Worm (Caenorhabditis elegans): ENCODE data around the gene egl-23.
A peak's percentile ranks its signal among the peaks of the same experiment; 100 is the strongest.

Gene egl-23

ce11 chrIV:14033752-14034570 is 45.1 kb downstream of the egl-23 start (continued):
- TF ChIP-seq snpc-1.1 (tag; optimal IDR thresholded peaks at IDR 0.05; ENCODE audit: insufficient read depth), result no peak
- TF ChIP-seq ztf-3 (GFP tag; optimal IDR thresholded peaks at IDR 0.05), result no peak
- peak; percentile 34 for TF ChIP-seq nhr-179 (tag; optimal IDR thresholded peaks at IDR 0.05)
- no peak; the same call in 1 of the 2 replicates for TF ChIP-seq cebp-2 (GFP tag; IDR thresholded peaks at IDR 0.05)
- no peak for TF ChIP-seq Y79H2A.3 (GFP tag; conservative IDR thresholded peaks at IDR 0.05)
- peak; percentile 86 for TF ChIP-seq gei-17 (GFP tag; optimal IDR thresholded peaks at IDR 0.05)
- TF ChIP-seq ztf-6 (GFP tag; IDR thresholded peaks at IDR 0.05), result no peak; the same call in 1 of the 2 replicates
- peak; percentile 41 for TF ChIP-seq F10E7.11 (tag; optimal IDR thresholded peaks at IDR 0.05)
- peak; percentile 54; the same call in 1 of the 2 replicates for TF ChIP-seq K11D2.4 (GFP tag; IDR thresholded peaks at IDR 0.05)
- TF ChIP-seq aptf-2 (GFP tag; conservative IDR thresholded peaks at IDR 0.05), result no peak
- TF ChIP-seq ZK185.1 (tag; optimal IDR thresholded peaks at IDR 0.05; ENCODE audit: poor library complexity, severe bottlenecking), result peak; percentile 76
- TF ChIP-seq lag-1 (GFP tag; IDR thresholded peaks at IDR 0.05), result no peak
- no peak for TF ChIP-seq let-607 (tag; optimal IDR thresholded peaks at IDR 0.05)
- TF ChIP-seq die-1 (tag; optimal IDR thresholded peaks at IDR 0.05), result peak; percentile 37
- no peak for TF ChIP-seq pha-4 (tag; optimal IDR thresholded peaks at IDR 0.05)
- peak; percentile 43 for TF ChIP-seq lin-40 (tag; optimal IDR thresholded peaks at IDR 0.05)
- no peak for TF ChIP-seq lsy-27 (tag; optimal IDR thresholded peaks at IDR 0.05; ENCODE audit: borderline replicate concordance, insufficient read depth)
- TF ChIP-seq hlh-26 (GFP tag; conservative IDR thresholded peaks at IDR 0.05), result 0 out of 2 replicates have a peak, but pooled peaks have one; percentile 35
- TF ChIP-seq him-1 (tag; optimal IDR thresholded peaks at IDR 0.05), result no peak
- no peak for TF ChIP-seq Y95B8A.8 (GFP tag; IDR thresholded peaks at IDR 0.05)
- peak; percentile 91 for TF ChIP-seq dpff-1 (tag; optimal IDR thresholded peaks at IDR 0.05)
- peak; percentile 72 for TF ChIP-seq Y53G8AR.9 (GFP tag; conservative IDR thresholded peaks at IDR 0.05)
- peak; percentile 28 for TF ChIP-seq somi-1 (GFP tag; optimal IDR thresholded peaks at IDR 0.05)
- peak; percentile 49; the same call in 1 of the 2 replicates for TF ChIP-seq lin-26 (GFP tag; IDR thresholded peaks at IDR 0.05)
- peak; percentile 79 for TF ChIP-seq tlf-1 (GFP tag; optimal IDR thresholded peaks at IDR 0.05)
- TF ChIP-seq ceh-91 (GFP tag; IDR thresholded peaks at IDR 0.05), result no peak
- peak; percentile 77 for TF ChIP-seq repo-1 (tag; optimal IDR thresholded peaks at IDR 0.05)
- TF ChIP-seq hlh-12 (tag; optimal IDR thresholded peaks at IDR 0.05), result peak; percentile 59
- no peak for TF ChIP-seq unc-62 (GFP tag; optimal IDR thresholded peaks at IDR 0.05)
- TF ChIP-seq fkh-3 (tag; optimal IDR thresholded peaks at IDR 0.05), result peak; percentile 96
- peak; percentile 48 for TF ChIP-seq rcor-1 (GFP tag; IDR thresholded peaks at IDR 0.05)
- TF ChIP-seq sdz-38 (tag; optimal IDR thresholded peaks at IDR 0.05), result no peak
- TF ChIP-seq mcd-1 (GFP tag; IDR thresholded peaks at IDR 0.05), result peak; percentile 34
- TF ChIP-seq madf-10 (tag; optimal IDR thresholded peaks at IDR 0.05), result peak; percentile 44
- 0 out of 2 replicates have a peak, but pooled peaks have one; percentile 15 for TF ChIP-seq bed-1 (GFP tag; IDR thresholded peaks at IDR 0.05)
- no peak for TF ChIP-seq F33H1.4 (GFP tag; IDR thresholded peaks at IDR 0.05)
- no peak; the same call in 1 of the 2 replicates for TF ChIP-seq attf-3 (GFP tag; conservative IDR thresholded peaks at IDR 0.05)
- TF ChIP-seq snpc-1.3 (tag; optimal IDR thresholded peaks at IDR 0.05; ENCODE audit: insufficient read depth), result no peak
- TF ChIP-seq T07F8.4 (tag; optimal IDR thresholded peaks at IDR 0.05), result no peak
- TF ChIP-seq mxl-1 (tag; optimal IDR thresholded peaks at IDR 0.05), result peak; percentile 38
- peak; percentile 34; the same call in 1 of the 2 replicates for TF ChIP-seq Y56A3A.18 (GFP tag; IDR thresholded peaks at IDR 0.05)
- TF ChIP-seq ceh-58 (GFP tag; IDR thresholded peaks at IDR 0.05), result no peak
- TF ChIP-seq F57A8.1 (GFP tag; optimal IDR thresholded peaks at IDR 0.05), result no peak
- peak; percentile 0 for TF ChIP-seq nhr-27 (tag; optimal IDR thresholded peaks at IDR 0.05)
- TF ChIP-seq ceh-100 (GFP tag; IDR thresholded peaks at IDR 0.05), result peak; percentile 42; the same call in 1 of the 2 replicates
- TF ChIP-seq dox-1 (GFP tag; IDR thresholded peaks at IDR 0.05), result peak; percentile 77; the same call in 1 of the 2 replicates
